Fruit fly (Drosophila melanogaster) whole organism: Measurements from ENCODE around the gene CG14050.

Experiments
- EcR ChIP-seq, 2 experiments: fragments of >200 bp; optimal IDR thresholded peaks; 2 replicates each; lab custom pipeline; 2017; ENCODE audit warnings: missing biosample characterization in 2 of 2, missing genetic modification characterization in 2 of 2, missing genetic modification reagents in 2 of 2
- pan ChIP-seq: fragments of >200 bp; optimal IDR thresholded peaks from 2 replicates; lab custom pipeline; 2017
- psq ChIP-seq: fragments of >200 bp; optimal IDR thresholded peaks from 2 replicates; lab custom pipeline; 2017

dm6 chrX:2306760-2307159 lies 19.3 kb downstream of the CG14050 start:
- TF ChIP-seq pan (lab: Kevin White, UChicago) (no peak), psq (lab: Kevin White, UChicago) (no peak), EcR (GFP tag; optimal IDR thresholded peaks at IDR 0.05; lab: Kevin White, UChicago) (no peak)
